Worm (Caenorhabditis elegans): ENCODE results near the gene srbc-25.

- TF ChIP-seq nhr-12 (tag; optimal IDR thresholded peaks at IDR 0.05): no peak
- no peak for TF ChIP-seq unc-39 (tag; optimal IDR thresholded peaks at IDR 0.05)
- TF ChIP-seq flh-1 (GFP tag; optimal IDR thresholded peaks at IDR 0.05): no peak
- TF ChIP-seq mep-1 (tag; optimal IDR thresholded peaks at IDR 0.05): no peak
- TF ChIP-seq nhr-237 (tag; optimal IDR thresholded peaks at IDR 0.05): no peak
- TF ChIP-seq bed-3 (GFP tag; optimal IDR thresholded peaks at IDR 0.05): no peak
- no peak for TF ChIP-seq nhr-76 (tag; optimal IDR thresholded peaks at IDR 0.05)
These were observed 16.7 kb upstream of the srbc-25 start, which contains the start of gene F40D4.13 for ce11 chrV:17157154-17157553.

Measured in whole organism, mixed stage, embryonic.